Fruit fly (Drosophila melanogaster) whole organism, embryonic: Measurements from ENCODE around the gene CG31867.

Source experiments
- Bgb ChIP-seq: fragments of 200-800 bp; sonication (Bioruptor generic); IDR thresholded peaks from 2 replicates; pipeline ENCODE4 v1.3.6; 2022; ENCODE audit warnings: missing biosample characterization, missing genetic modification characterization; ENCODE audit not compliant: partially characterized antibody
- CG1024 ChIP-seq: fragments of 200-800 bp; sonication (Bioruptor generic); IDR thresholded peaks from 2 replicates; pipeline ENCODE4 v1.3.6; 2022; ENCODE audit warnings: missing biosample characterization, missing genetic modification characterization
- CG10267 ChIP-seq: fragments of 200-800 bp; sonication (Bioruptor generic); optimal IDR thresholded peaks from 2 replicates; lab custom pipeline; 2018; ENCODE audit warnings: missing biosample characterization, mild to moderate bottlenecking, missing genetic modification characterization, moderate library complexity
- CG10431 ChIP-seq: fragments of 200-800 bp; sonication (Bioruptor generic); optimal IDR thresholded peaks from 3 replicates; lab custom pipeline; 2018; ENCODE audit warnings: missing biosample characterization, mild to moderate bottlenecking, missing genetic modification characterization
- CG11247 ChIP-seq: fragments of 200-800 bp; sonication (Bioruptor generic); IDR thresholded peaks from 2 replicates; pipeline ENCODE4 v1.3.6; 2022; ENCODE audit warnings: missing biosample characterization, missing genetic modification characterization
- CG11504 ChIP-seq: fragments of 200-800 bp; sonication (Bioruptor generic); optimal IDR thresholded peaks from 3 replicates; lab custom pipeline; 2019; ENCODE audit warnings: missing biosample characterization, mild to moderate bottlenecking, missing genetic modification characterization, moderate library complexity
- CG16779 ChIP-seq: fragments of 200-800 bp; sonication (Bioruptor generic); IDR thresholded peaks from 2 replicates; pipeline ENCODE4 v1.3.6; 2022; ENCODE audit warnings: missing biosample characterization, missing genetic modification characterization
- CG17568 ChIP-seq: fragments of 200-800 bp; sonication (Bioruptor generic); optimal IDR thresholded peaks from 2 replicates; lab custom pipeline; 2018; ENCODE audit warnings: missing biosample characterization, mild to moderate bottlenecking, missing genetic modification characterization, moderate library complexity
- CG17802 ChIP-seq: fragments of 200-800 bp; sonication (Bioruptor generic); optimal IDR thresholded peaks from 2 replicates; lab custom pipeline; 2018; ENCODE audit warnings: missing biosample characterization, mild to moderate bottlenecking, missing genetic modification characterization, moderate library complexity
- CG2116 ChIP-seq: fragments of 200-800 bp; sonication (Bioruptor generic); optimal IDR thresholded peaks from 3 replicates; lab custom pipeline; 2018; ENCODE audit warnings: missing biosample characterization, mild to moderate bottlenecking, missing genetic modification characterization
- CG30431 ChIP-seq: fragments of 200-800 bp; sonication (Bioruptor generic); optimal IDR thresholded peaks from 2 replicates; lab custom pipeline; 2017; ENCODE audit warnings: missing biosample characterization, missing genetic modification characterization
- CG34224 ChIP-seq: fragments of 200-800 bp; sonication (Bioruptor generic); IDR thresholded peaks from 3 replicates; pipeline ENCODE4 v1.3.6; 2022; ENCODE audit warnings: missing biosample characterization, missing genetic modification characterization; ENCODE audit not compliant: partially characterized antibody
- CG6689 ChIP-seq: fragments of 200-800 bp; sonication (Bioruptor generic); IDR thresholded peaks from 2 replicates; pipeline ENCODE4 v1.3.6; 2022; ENCODE audit warnings: missing biosample characterization, missing genetic modification characterization
- CG7357 ChIP-seq: fragments of 200-800 bp; sonication (Bioruptor generic); IDR thresholded peaks from 3 replicates; pipeline ENCODE4 v1.3.6; 2022; ENCODE audit warnings: missing biosample characterization, missing genetic modification characterization
- CG7786 ChIP-seq: fragments of 200-800 bp; sonication (Bioruptor generic); optimal IDR thresholded peaks from 2 replicates; lab custom pipeline; 2016; ENCODE audit warnings: missing biosample characterization, missing genetic modification characterization
- CG8359 ChIP-seq: fragments of 200-800 bp; sonication (Bioruptor generic); optimal IDR thresholded peaks from 2 replicates; lab custom pipeline; 2017; ENCODE audit warnings: missing biosample characterization, mild to moderate bottlenecking, missing genetic modification characterization, borderline replicate concordance
- CG8924 ChIP-seq: fragments of 200-800 bp; optimal IDR thresholded peaks from 3 replicates; lab custom pipeline; 2019; ENCODE audit warnings: missing biosample characterization, mild to moderate bottlenecking, missing genetic modification characterization, moderate library complexity
- CG9727 ChIP-seq: fragments of 200-800 bp; sonication (Bioruptor generic); optimal IDR thresholded peaks from 3 replicates; lab custom pipeline; 2017; ENCODE audit warnings: missing biosample characterization, mild to moderate bottlenecking, missing genetic modification characterization
- CG9817 ChIP-seq: fragments of 200-800 bp; sonication (Bioruptor generic); optimal IDR thresholded peaks from 2 replicates; lab custom pipeline; 2018; ENCODE audit warnings: missing biosample characterization, mild to moderate bottlenecking, missing genetic modification characterization, moderate library complexity
- D ChIP-seq, 2 experiments: fragments of 200-800 bp in 1 of 2; fragments of >200 bp in 1 of 2; sonication (Bioruptor generic) in 1 of 2; optimal IDR thresholded peaks; 2 replicates in 1 of 2; 3 replicates in 1 of 2; lab custom pipeline; 2017; ENCODE audit warnings: mild to moderate bottlenecking in 1 of 2, missing biosample characterization in 1 of 2, missing genetic modification characterization in 1 of 2, missing genetic modification reagents in 1 of 2
- Eip74EF ChIP-seq, 2 experiments: fragments of 200-800 bp in 1 of 2; fragments of >200 bp in 1 of 2; sonication (Bioruptor generic) in 1 of 2; optimal IDR thresholded peaks; 2 replicates each; lab custom pipeline; 2017 to 2019; ENCODE audit warnings: missing biosample characterization in 2 of 2, missing genetic modification characterization in 2 of 2, mild to moderate bottlenecking in 1 of 2, moderate library complexity in 1 of 2
- HHEX ChIP-seq: fragments of 200-800 bp; sonication (Bioruptor generic); optimal IDR thresholded peaks from 3 replicates; lab custom pipeline; 2017; ENCODE audit warnings: missing biosample characterization, mild to moderate bottlenecking, missing genetic modification characterization, missing genetic modification reagents
- Hey ChIP-seq: fragments of 200-800 bp; sonication (Bioruptor generic); optimal IDR thresholded peaks from 3 replicates; lab custom pipeline; 2018; ENCODE audit warnings: missing biosample characterization, mild to moderate bottlenecking, missing genetic modification characterization
- MTF-1 ChIP-seq: fragments of 200-800 bp; sonication (Bioruptor generic); optimal IDR thresholded peaks from 2 replicates; lab custom pipeline; 2018; ENCODE audit warnings: missing biosample characterization, mild to moderate bottlenecking, missing genetic modification characterization, borderline replicate concordance
- NC2α ChIP-seq: fragments of 200-800 bp; sonication (Bioruptor generic); optimal IDR thresholded peaks from 2 replicates; lab custom pipeline; 2016; ENCODE audit warnings: missing biosample characterization, missing genetic modification characterization
- NFAT ChIP-seq: fragments of 200-800 bp; sonication (Bioruptor generic); IDR thresholded peaks from 2 replicates; pipeline ENCODE4 v1.3.6; 2022; ENCODE audit warnings: missing biosample characterization, missing genetic modification characterization
- Oli ChIP-seq: fragments of 200-800 bp; sonication (Bioruptor generic); optimal IDR thresholded peaks from 2 replicates; lab custom pipeline; 2018; ENCODE audit warnings: missing biosample characterization, mild to moderate bottlenecking, missing genetic modification characterization, moderate library complexity
- Opbp ChIP-seq: fragments of 200-800 bp; sonication (Bioruptor generic); IDR thresholded peaks from 3 replicates; pipeline ENCODE4 v1.3.6; 2022; ENCODE audit warnings: missing biosample characterization, missing genetic modification characterization; ENCODE audit not compliant: partially characterized antibody
- Trl ChIP-seq, 3 experiments: fragments of >200 bp in 2 of 3; fragments of 200-800 bp in 1 of 3; sonication (Bioruptor generic) in 1 of 3; optimal IDR thresholded peaks; 2 replicates in 1 of 3; 3 replicates in 2 of 3; lab custom pipeline; 2016 to 2017; ENCODE audit warnings: missing biosample characterization in 1 of 3, missing genetic modification characterization in 1 of 3
- ac ChIP-seq: fragments of 200-800 bp; sonication (Bioruptor generic); optimal IDR thresholded peaks from 3 replicates; lab custom pipeline; 2017; ENCODE audit warnings: missing biosample characterization, mild to moderate bottlenecking, missing genetic modification characterization
- aop ChIP-seq: fragments of 200-800 bp; sonication (Bioruptor generic); IDR thresholded peaks from 2 replicates; pipeline ENCODE4 v1.3.6; 2022; ENCODE audit warnings: missing biosample characterization, missing genetic modification characterization
- caup ChIP-seq: fragments of 200-800 bp; sonication (Bioruptor generic); optimal IDR thresholded peaks from 3 replicates; lab custom pipeline; 2017; ENCODE audit warnings: missing biosample characterization, mild to moderate bottlenecking, missing genetic modification characterization, moderate library complexity; ENCODE audit not compliant: severe bottlenecking
- cg ChIP-seq: fragments of 200-800 bp; sonication (Bioruptor generic); optimal IDR thresholded peaks from 3 replicates; lab custom pipeline; 2019; ENCODE audit warnings: missing biosample characterization, mild to moderate bottlenecking, missing genetic modification characterization, moderate library complexity
- da ChIP-seq: fragments of 200-800 bp; sonication (Bioruptor generic); optimal IDR thresholded peaks from 2 replicates; lab custom pipeline; 2016; ENCODE audit warnings: missing biosample characterization, missing genetic modification characterization
- dimm ChIP-seq: fragments of 200-800 bp; sonication (Bioruptor generic); IDR thresholded peaks from 2 replicates; pipeline ENCODE4 v1.3.6; 2022; ENCODE audit warnings: missing biosample characterization, missing genetic modification characterization
- dmrt11E ChIP-seq: fragments of 200-800 bp; sonication (Bioruptor generic); optimal IDR thresholded peaks from 3 replicates; lab custom pipeline; 2018; ENCODE audit warnings: missing biosample characterization, mild to moderate bottlenecking, missing genetic modification characterization, moderate library complexity
- gem ChIP-seq: fragments of 200-800 bp; sonication (Bioruptor generic); optimal IDR thresholded peaks from 2 replicates; lab custom pipeline; 2019; ENCODE audit warnings: missing biosample characterization, mild to moderate bottlenecking, missing genetic modification characterization, moderate library complexity
- h ChIP-seq: fragments of >200 bp; optimal IDR thresholded peaks from 2 replicates; lab custom pipeline; 2017
- hth ChIP-seq: fragments of >200 bp; optimal IDR thresholded peaks from 2 replicates; lab custom pipeline; 2017; ENCODE audit warnings: inconsistent platforms
- ken ChIP-seq: fragments of 200-800 bp; sonication (Bioruptor generic); IDR thresholded peaks from 3 replicates; pipeline ENCODE4 v1.3.6; 2022; ENCODE audit warnings: missing biosample characterization, missing genetic modification characterization
- lbe ChIP-seq: fragments of 200-800 bp; sonication (Bioruptor generic); optimal IDR thresholded peaks from 2 replicates; lab custom pipeline; 2016; ENCODE audit warnings: missing biosample characterization, mild to moderate bottlenecking, missing genetic modification characterization
- luna ChIP-seq: fragments of 200-800 bp; sonication (Bioruptor generic); optimal IDR thresholded peaks from 2 replicates; lab custom pipeline; 2016; ENCODE audit warnings: missing biosample characterization, missing genetic modification characterization
- nom ChIP-seq: fragments of 200-800 bp; sonication (Bioruptor generic); optimal IDR thresholded peaks from 2 replicates; lab custom pipeline; 2017; ENCODE audit warnings: missing biosample characterization, missing genetic modification characterization, mild to moderate bottlenecking, moderate library complexity, missing genetic modification reagents
- shn ChIP-seq: fragments of 200-800 bp; sonication (Bioruptor generic); optimal IDR thresholded peaks from 3 replicates; lab custom pipeline; 2016; ENCODE audit warnings: missing biosample characterization, missing genetic modification characterization
- sna ChIP-seq: fragments of 200-800 bp; sonication (Bioruptor generic); IDR thresholded peaks from 2 replicates; pipeline ENCODE4 v1.3.6; 2022; ENCODE audit warnings: missing biosample characterization, missing genetic modification characterization; ENCODE audit not compliant: partially characterized antibody
- so ChIP-seq: fragments of 200-800 bp; sonication (Bioruptor generic); IDR thresholded peaks from 3 replicates; pipeline ENCODE4 v1.3.6; 2022; ENCODE audit warnings: missing biosample characterization, missing genetic modification characterization
- stc ChIP-seq: fragments of 200-800 bp; sonication (Bioruptor generic); IDR thresholded peaks from 2 replicates; pipeline ENCODE4 v1.3.6; 2022; ENCODE audit warnings: missing biosample characterization, missing genetic modification characterization
- trem ChIP-seq: fragments of 200-800 bp; optimal IDR thresholded peaks from 3 replicates; lab custom pipeline; 2019; ENCODE audit warnings: missing biosample characterization, mild to moderate bottlenecking, missing genetic modification characterization, moderate library complexity

CG31867 gene

DNA sequence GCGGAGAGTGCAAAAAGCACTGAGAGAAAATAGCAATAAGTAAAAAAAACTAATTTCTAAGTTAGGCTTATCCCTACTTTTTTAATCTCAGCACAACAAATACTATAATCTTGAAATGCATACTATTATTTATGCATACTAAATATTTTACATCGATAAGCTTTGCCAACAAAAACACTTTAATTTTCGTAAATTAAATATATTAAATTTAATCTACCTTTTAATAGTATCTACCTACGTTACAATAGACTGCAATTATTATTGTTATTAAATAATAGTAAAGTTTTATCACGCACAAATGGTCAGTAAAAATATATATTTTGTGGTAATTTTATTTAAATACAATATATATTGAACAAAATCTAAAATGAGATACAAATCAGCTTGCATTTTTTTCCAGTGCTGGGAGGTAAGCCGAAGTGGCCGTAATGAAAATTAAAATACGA, 37.0 kb upstream of the CG31867 start:
- TF ChIP-seq CG17568 (GFP tag; lab: Kevin White, UChicago), result no peak
- peak; percentile 18 for TF ChIP-seq lbe
- TF ChIP-seq Hey, result no peak
- TF ChIP-seq hth (lab: Kevin White, UChicago), result no peak
- TF ChIP-seq CG11504 (tag; lab: Kevin White, UChicago), result peak; percentile 28
- peak; percentile 50 for TF ChIP-seq nom (GFP tag; lab: Kevin White, UChicago)
- TF ChIP-seq shn (GFP tag; lab: Kevin White, UChicago), result no peak
- TF ChIP-seq gem, result peak; percentile 10
- peak; percentile 9 for TF ChIP-seq Oli (tag; lab: Kevin White, UChicago)
- TF ChIP-seq dmrt11E, result peak; percentile 23
- no peak for TF ChIP-seq CG1024 (GFP tag; lab: Robert Waterston, UW)
- TF ChIP-seq, all 482 proteins: peak for 6

dm6 chr2L:11178826-11179391, 33.7 kb upstream of the CG31867 start, which contains the start of gene Boh2:
Boh2 (plus strand) TSS chr2L:11179032.
- TF ChIP-seq aop (GFP tag; lab: Robert Waterston, UW), result no peak
- no peak for TF ChIP-seq luna (GFP tag; lab: Kevin White, UChicago)
- TF ChIP-seq da, result no peak
- no peak for TF ChIP-seq Bgb
- no peak for TF ChIP-seq CG6689 (GFP tag; lab: Robert Waterston, UW)
- no peak for TF ChIP-seq MTF-1
- TF ChIP-seq CG2116 (GFP tag; lab: Kevin White, UChicago), result peak; percentile 86
- TF ChIP-seq CG34224 (GFP tag; lab: Robert Waterston, UW), result no peak
- no peak for TF ChIP-seq sna (GFP tag; lab: Robert Waterston, UW)
- TF ChIP-seq cg, result no peak
- TF ChIP-seq CG8924, result no peak
- no peak for TF ChIP-seq NC2α (GFP tag; lab: Kevin White, UChicago)
- TF ChIP-seq CG9817 (tag; lab: Kevin White, UChicago), result no peak
- no peak for TF ChIP-seq CG7357 (GFP tag; lab: Robert Waterston, UW)
- TF ChIP-seq D (optimal IDR thresholded peaks at IDR 0.05; lab: Kevin White, UChicago), result no peak
- TF ChIP-seq D (GFP tag; optimal IDR thresholded peaks at IDR 0.05; lab: Kevin White, UChicago), result no peak
- TF ChIP-seq Eip74EF (GFP tag; optimal IDR thresholded peaks at IDR 0.05; lab: Kevin White, UChicago), result no peak
- TF ChIP-seq ken (GFP tag; lab: Robert Waterston, UW), result no peak
- TF ChIP-seq HHEX (GFP tag; lab: Kevin White, UChicago), result no peak
- TF ChIP-seq trem, result peak; percentile 25
- TF ChIP-seq CG16779, result no peak
- no peak for TF ChIP-seq NFAT (GFP tag; lab: Robert Waterston, UW)
- no peak for TF ChIP-seq Opbp (GFP tag; lab: Robert Waterston, UW)
- TF ChIP-seq dimm (GFP tag; lab: Robert Waterston, UW), result no peak
- TF ChIP-seq CG10431 (GFP tag; lab: Kevin White, UChicago), result no peak
- no peak for TF ChIP-seq CG30431 (GFP tag; lab: Kevin White, UChicago)
- no peak for TF ChIP-seq CG9727 (GFP tag; lab: Kevin White, UChicago)
- TF ChIP-seq CG10267 (tag; lab: Kevin White, UChicago), result peak; percentile 34
- TF ChIP-seq ac (GFP tag; lab: Kevin White, UChicago), result no peak
- no peak for TF ChIP-seq CG17802 (tag; lab: Kevin White, UChicago)
- TF ChIP-seq h (lab: Kevin White, UChicago), result no peak
- no peak for TF ChIP-seq CG11247
- TF ChIP-seq CG8359 (GFP tag; lab: Kevin White, UChicago), result no peak
- no peak for TF ChIP-seq Trl (optimal IDR thresholded peaks at IDR 0.05; lab: Kevin White, UChicago)
- TF ChIP-seq Trl (GFP tag; optimal IDR thresholded peaks at IDR 0.05; lab: Kevin White, UChicago), result no peak
- no peak for TF ChIP-seq so (GFP tag; lab: Robert Waterston, UW)
- no peak for TF ChIP-seq caup
- no peak for TF ChIP-seq stc (GFP tag; lab: Robert Waterston, UW)
- TF ChIP-seq CG7786, result no peak
